Fruit fly (Drosophila melanogaster) whole organism, embryonic: ENCODE measurements around the gene CG12289.
A peak's percentile ranks its signal among the peaks of the same experiment; 100 is the strongest.

ENCODE experiments used
- CG10431 ChIP-seq: fragments of 200-800 bp; sonication (Bioruptor generic); optimal IDR thresholded peaks from 3 replicates; lab custom pipeline; 2018; ENCODE audit warnings: missing biosample characterization, mild to moderate bottlenecking, missing genetic modification characterization
- CG12299 ChIP-seq: fragments of 200-800 bp; sonication (Bioruptor generic); optimal IDR thresholded peaks from 2 replicates; lab custom pipeline; 2018; ENCODE audit warnings: missing biosample characterization, mild to moderate bottlenecking, missing genetic modification characterization
- CG12391 ChIP-seq: fragments of 200-800 bp; sonication (Bioruptor generic); optimal IDR thresholded peaks from 3 replicates; lab custom pipeline; 2018; ENCODE audit warnings: missing biosample characterization, mild to moderate bottlenecking, missing genetic modification characterization, moderate library complexity
- CG13296 ChIP-seq: fragments of 200-800 bp; sonication (Bioruptor generic); optimal IDR thresholded peaks from 3 replicates; lab custom pipeline; 2018; ENCODE audit warnings: missing biosample characterization, mild to moderate bottlenecking, missing genetic modification characterization
- CG15479 ChIP-seq: fragments of 200-800 bp; sonication (Bioruptor generic); optimal IDR thresholded peaks from 3 replicates; lab custom pipeline; 2019; ENCODE audit warnings: missing biosample characterization, mild to moderate bottlenecking, missing genetic modification characterization, moderate library complexity
- CG17359 ChIP-seq: fragments of 200-800 bp; sonication (Bioruptor generic); optimal IDR thresholded peaks from 3 replicates; lab custom pipeline; 2018; ENCODE audit warnings: missing biosample characterization, mild to moderate bottlenecking, missing genetic modification characterization, moderate library complexity
- CG17361 ChIP-seq: fragments of 200-800 bp; sonication (Bioruptor generic); IDR thresholded peaks from 3 replicates; pipeline ENCODE4 v1.3.6; 2022; ENCODE audit warnings: missing biosample characterization, missing genetic modification characterization
- CG3065 ChIP-seq: fragments of 200-800 bp; sonication (Bioruptor generic); optimal IDR thresholded peaks from 2 replicates; lab custom pipeline; 2016; ENCODE audit warnings: missing biosample characterization, missing genetic modification characterization
- CG34376 ChIP-seq: fragments of 200-800 bp; sonication (Bioruptor generic); optimal IDR thresholded peaks from 2 replicates; lab custom pipeline; 2018; ENCODE audit warnings: missing biosample characterization, mild to moderate bottlenecking, missing genetic modification characterization
- CG4328 ChIP-seq: fragments of 200-800 bp; sonication (Bioruptor generic); optimal IDR thresholded peaks from 3 replicates; lab custom pipeline; 2017; ENCODE audit warnings: missing biosample characterization, missing genetic modification reagents, missing genetic modification characterization
- CG6791 ChIP-seq: fragments of 200-800 bp; sonication (Bioruptor generic); IDR thresholded peaks from 3 replicates; pipeline ENCODE4 v1.3.6; 2022; ENCODE audit warnings: missing biosample characterization, missing genetic modification characterization; ENCODE audit not compliant: partially characterized antibody
- CG7271 ChIP-seq: fragments of 200-800 bp; sonication (Bioruptor generic); optimal IDR thresholded peaks from 2 replicates; lab custom pipeline; 2018; ENCODE audit warnings: missing biosample characterization, mild to moderate bottlenecking, missing genetic modification characterization, moderate library complexity
- CG7839 ChIP-seq: fragments of 200-800 bp; sonication (Bioruptor generic); optimal IDR thresholded peaks from 3 replicates; lab custom pipeline; 2018; ENCODE audit warnings: missing biosample characterization, mild to moderate bottlenecking, missing genetic modification characterization, moderate library complexity
- CG8281 ChIP-seq: fragments of 200-800 bp; sonication (Bioruptor generic); optimal IDR thresholded peaks from 2 replicates; lab custom pipeline; 2018; ENCODE audit warnings: missing biosample characterization, mild to moderate bottlenecking, missing genetic modification characterization, moderate library complexity
- CG9215 ChIP-seq: fragments of 200-800 bp; sonication (Bioruptor generic); IDR thresholded peaks from 2 replicates; pipeline ENCODE4 v1.3.6; 2022; ENCODE audit warnings: missing biosample characterization, missing genetic modification characterization
- Drgx ChIP-seq: fragments of 200-800 bp; sonication (Bioruptor generic); IDR thresholded peaks from 2 replicates; pipeline ENCODE4 v1.3.6; 2022; ENCODE audit warnings: missing biosample characterization, missing genetic modification characterization
- Elba2 ChIP-seq: fragments of 200-800 bp; sonication (Bioruptor generic); optimal IDR thresholded peaks from 3 replicates; lab custom pipeline; 2016; ENCODE audit warnings: missing biosample characterization, missing genetic modification characterization
- Gsc ChIP-seq: fragments of 200-800 bp; sonication (Bioruptor generic); IDR thresholded peaks from 2 replicates; pipeline ENCODE4 v1.3.6; 2022; ENCODE audit warnings: missing biosample characterization, missing genetic modification characterization
- Hand ChIP-seq: fragments of 200-800 bp; sonication (Bioruptor generic); optimal IDR thresholded peaks from 2 replicates; lab custom pipeline; 2017; ENCODE audit warnings: mild to moderate bottlenecking, missing biosample characterization, missing genetic modification reagents, missing genetic modification characterization
- Jarid2 ChIP-seq: fragments of 200-800 bp; sonication (Bioruptor generic); optimal IDR thresholded peaks from 3 replicates; lab custom pipeline; 2017; ENCODE audit warnings: mild to moderate bottlenecking, missing biosample characterization, missing genetic modification reagents, missing genetic modification characterization
- Lim3 ChIP-seq: fragments of 200-800 bp; sonication (Bioruptor generic); IDR thresholded peaks from 2 replicates; pipeline ENCODE4 v1.3.6; 2022; ENCODE audit warnings: missing biosample characterization, missing genetic modification characterization
- MESR4 ChIP-seq: fragments of 200-800 bp; sonication (Bioruptor generic); optimal IDR thresholded peaks from 2 replicates; lab custom pipeline; 2018; ENCODE audit warnings: missing biosample characterization, mild to moderate bottlenecking, missing genetic modification characterization, moderate library complexity
- Mes4 ChIP-seq: fragments of 200-800 bp; sonication (Bioruptor generic); optimal IDR thresholded peaks from 2 replicates; lab custom pipeline; 2016; ENCODE audit warnings: missing biosample characterization, missing genetic modification characterization
- Nf-YA ChIP-seq: fragments of 200-800 bp; sonication (Bioruptor generic); IDR thresholded peaks from 2 replicates; pipeline ENCODE4 v1.3.6; 2022; ENCODE audit warnings: missing biosample characterization, missing genetic modification characterization
- Ptx1 ChIP-seq: fragments of 200-800 bp; sonication (Bioruptor generic); IDR thresholded peaks from 2 replicates; pipeline ENCODE4 v1.3.6; 2022; ENCODE audit warnings: missing biosample characterization, missing genetic modification characterization
- Rx ChIP-seq: fragments of 200-800 bp; sonication (Bioruptor generic); IDR thresholded peaks from 2 replicates; pipeline ENCODE4 v1.3.6; 2022; ENCODE audit warnings: missing biosample characterization, missing genetic modification characterization
- Sox102F ChIP-seq: fragments of 200-800 bp; sonication (Bioruptor generic); optimal IDR thresholded peaks from 2 replicates; lab custom pipeline; 2018; ENCODE audit warnings: missing biosample characterization, mild to moderate bottlenecking, missing genetic modification characterization, moderate library complexity
- TFAM ChIP-seq: fragments of 200-800 bp; sonication (Bioruptor generic); optimal IDR thresholded peaks from 2 replicates; lab custom pipeline; 2017; ENCODE audit warnings: missing biosample characterization, missing genetic modification characterization, inconsistent platforms
- Taf1 ChIP-seq: fragments of 200-800 bp; sonication (Bioruptor generic); IDR thresholded peaks from 2 replicates; pipeline ENCODE4 v1.3.6; 2022; ENCODE audit warnings: missing biosample characterization, missing genetic modification characterization
- ac ChIP-seq: fragments of 200-800 bp; sonication (Bioruptor generic); optimal IDR thresholded peaks from 3 replicates; lab custom pipeline; 2017; ENCODE audit warnings: missing biosample characterization, mild to moderate bottlenecking, missing genetic modification characterization
- bsh ChIP-seq, 2 experiments: fragments of 200-800 bp; sonication (Bioruptor generic); optimal IDR thresholded peaks; 2 replicates each; lab custom pipeline; 2017 to 2018; ENCODE audit warnings: mild to moderate bottlenecking in 2 of 2, missing biosample characterization in 2 of 2, missing genetic modification characterization in 2 of 2, moderate library complexity in 1 of 2
- cg ChIP-seq: fragments of 200-800 bp; sonication (Bioruptor generic); optimal IDR thresholded peaks from 3 replicates; lab custom pipeline; 2019; ENCODE audit warnings: missing biosample characterization, mild to moderate bottlenecking, missing genetic modification characterization, moderate library complexity
- eyg ChIP-seq: fragments of 200-800 bp; sonication (Bioruptor generic); optimal IDR thresholded peaks from 3 replicates; lab custom pipeline; 2016; ENCODE audit warnings: missing biosample characterization, missing genetic modification characterization
- gce ChIP-seq: fragments of 200-800 bp; sonication (Bioruptor generic); IDR thresholded peaks from 3 replicates; pipeline ENCODE4 v1.3.6; 2022; ENCODE audit warnings: missing biosample characterization, missing genetic modification characterization
- jumu ChIP-seq: fragments of 200-800 bp; sonication (Bioruptor generic); optimal IDR thresholded peaks from 3 replicates; lab custom pipeline; 2016; ENCODE audit warnings: missing biosample characterization, missing genetic modification characterization
- kni ChIP-seq: fragments of 200-800 bp; sonication (Bioruptor generic); optimal IDR thresholded peaks from 3 replicates; lab custom pipeline; 2017; ENCODE audit warnings: mild to moderate bottlenecking, missing biosample characterization, missing genetic modification reagents, missing genetic modification characterization
- lilli ChIP-seq: fragments of 200-800 bp; sonication (Bioruptor generic); optimal IDR thresholded peaks from 3 replicates; lab custom pipeline; 2016; ENCODE audit warnings: missing biosample characterization, missing genetic modification characterization
- mld ChIP-seq: fragments of 200-800 bp; sonication (Bioruptor generic); IDR thresholded peaks from 3 replicates; pipeline ENCODE4 v1.3.6; 2022; ENCODE audit warnings: missing biosample characterization, missing genetic modification characterization; ENCODE audit not compliant: partially characterized antibody
- nom ChIP-seq: fragments of 200-800 bp; sonication (Bioruptor generic); optimal IDR thresholded peaks from 2 replicates; lab custom pipeline; 2017; ENCODE audit warnings: missing biosample characterization, missing genetic modification characterization, mild to moderate bottlenecking, moderate library complexity, missing genetic modification reagents
- psq ChIP-seq: fragments of 200-800 bp; sonication (Bioruptor generic); optimal IDR thresholded peaks from 2 replicates; lab custom pipeline; 2017; ENCODE audit warnings: missing biosample characterization, missing genetic modification characterization
- repo ChIP-seq: fragments of 200-800 bp; sonication (Bioruptor generic); optimal IDR thresholded peaks from 2 replicates; lab custom pipeline; 2016; ENCODE audit warnings: missing biosample characterization, missing genetic modification characterization
- rib ChIP-seq: fragments of 200-800 bp; sonication (Bioruptor generic); IDR thresholded peaks from 2 replicates; pipeline ENCODE4 v1.3.6; 2022; ENCODE audit warnings: missing biosample characterization, missing genetic modification characterization
- run ChIP-seq: fragments of 200-800 bp; sonication (Bioruptor generic); optimal IDR thresholded peaks from 3 replicates; lab custom pipeline; 2018; ENCODE audit warnings: missing biosample characterization, mild to moderate bottlenecking, missing genetic modification characterization
- sc ChIP-seq, 3 experiments: fragments of >200 bp in 2 of 3; fragments of 200-800 bp in 1 of 3; sonication (Bioruptor generic) in 1 of 3; optimal IDR thresholded peaks; 2 replicates in 2 of 3; 3 replicates in 1 of 3; lab custom pipeline; 2017; ENCODE audit warnings: mild to moderate bottlenecking in 1 of 3, missing biosample characterization in 1 of 3, missing genetic modification characterization in 1 of 3, missing genetic modification reagents in 1 of 3
- sug ChIP-seq: fragments of 200-800 bp; optimal IDR thresholded peaks from 2 replicates; lab custom pipeline; 2019; ENCODE audit warnings: missing biosample characterization, mild to moderate bottlenecking, missing genetic modification characterization, moderate library complexity
- tin ChIP-seq: fragments of 200-800 bp; sonication (Bioruptor generic); optimal IDR thresholded peaks from 3 replicates; lab custom pipeline; 2016; ENCODE audit warnings: missing biosample characterization, missing genetic modification characterization
- vnd ChIP-seq: fragments of 200-800 bp; sonication (Bioruptor generic); IDR thresholded peaks from 3 replicates; pipeline ENCODE4 v1.3.6; 2022; ENCODE audit warnings: missing biosample characterization, missing genetic modification characterization; ENCODE audit not compliant: partially characterized antibody

CG12289 gene

DNA sequence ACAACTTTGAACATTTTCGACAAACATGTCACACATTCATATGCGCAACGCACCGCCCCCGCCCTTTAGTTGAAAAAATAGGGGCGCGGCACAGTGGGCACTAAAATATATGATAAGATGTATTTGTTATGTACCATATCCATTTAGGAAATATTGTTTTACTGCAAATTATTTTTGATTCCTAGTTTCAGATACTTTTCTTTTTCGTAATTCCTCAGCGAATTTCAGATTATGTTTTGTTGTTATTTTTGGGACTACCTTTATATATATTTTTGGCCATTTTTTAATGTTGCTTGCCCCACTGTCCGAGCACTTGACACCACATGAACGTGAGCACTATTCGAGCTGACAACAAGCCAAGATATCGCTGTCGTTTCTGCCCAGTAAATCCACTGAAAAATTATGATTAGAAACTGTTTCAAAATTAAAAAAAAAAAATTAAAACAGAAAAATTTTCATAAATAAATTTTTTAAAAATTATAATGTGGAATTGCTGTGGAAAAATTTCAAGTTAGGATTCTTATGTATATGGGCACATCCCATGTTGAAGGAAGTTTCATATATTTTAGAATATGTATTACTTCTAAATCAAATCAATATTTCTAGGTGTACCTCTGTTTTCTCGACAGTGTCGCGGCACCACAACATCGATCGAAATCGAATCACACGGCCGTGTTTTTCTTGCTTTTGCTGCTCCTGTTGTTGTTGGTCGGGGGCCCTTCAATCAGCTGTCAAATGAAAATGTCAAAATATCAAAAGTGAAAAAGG is 40.8 kb downstream of the CG12289 start (continued):
- TF ChIP-seq gce (GFP tag; lab: Robert Waterston, UW): peak; percentile 66; the same call in 2 of the 3 replicates
- peak; percentile 68 for TF ChIP-seq jumu
- peak; percentile 10 for TF ChIP-seq CG15479 (GFP tag; lab: Kevin White, UChicago)
- peak; percentile 57; the same call in 1 of the 2 replicates for TF ChIP-seq Taf1
- peak; percentile 95 for TF ChIP-seq CG12391
- peak; percentile 58 for TF ChIP-seq CG10431 (GFP tag; lab: Kevin White, UChicago)
- TF ChIP-seq CG17359 (tag; lab: Kevin White, UChicago): peak; percentile 92
- TF ChIP-seq Jarid2 (GFP tag; lab: Kevin White, UChicago): peak; percentile 67
- TF ChIP-seq Nf-YA (GFP tag; lab: Robert Waterston, UW): peak; percentile 83
- TF ChIP-seq CG17361 (GFP tag; lab: Robert Waterston, UW): peak; percentile 94
- peak; percentile 77 for TF ChIP-seq Gsc (GFP tag; lab: Robert Waterston, UW)
- peak; percentile 32; the same call in 1 of the 2 replicates for TF ChIP-seq Lim3
- TF ChIP-seq rib (GFP tag; lab: Robert Waterston, UW): 0 out of 2 replicates have a peak, but pooled peaks have one; percentile 41
- TF ChIP-seq TFAM (GFP tag; lab: Kevin White, UChicago): peak; percentile 42
- peak; percentile 75 for TF ChIP-seq CG9215 (GFP tag; lab: Robert Waterston, UW)
- TF ChIP-seq CG34376 (GFP tag; lab: Kevin White, UChicago): peak; percentile 45
- peak; percentile 73 for TF ChIP-seq run (tag; lab: Kevin White, UChicago)
- peak; percentile 69 for TF ChIP-seq Rx (GFP tag; lab: Robert Waterston, UW)
- peak; percentile 57 for TF ChIP-seq CG3065 (GFP tag; lab: Kevin White, UChicago)
- TF ChIP-seq eyg (GFP tag; lab: Kevin White, UChicago): no peak
- peak; percentile 83 for TF ChIP-seq tin (GFP tag; lab: Kevin White, UChicago)
- no peak for TF ChIP-seq MESR4 (GFP tag; lab: Kevin White, UChicago)
- TF ChIP-seq nom (GFP tag; lab: Kevin White, UChicago): no peak
- TF ChIP-seq sug: peak; percentile 64
- TF ChIP-seq repo: peak; percentile 57
- TF ChIP-seq CG4328: peak; percentile 66
- no peak for TF ChIP-seq Elba2 (GFP tag; lab: Kevin White, UChicago)
- TF ChIP-seq lilli (GFP tag; lab: Kevin White, UChicago): peak; percentile 71
- peak in 1 of 2 experiments; percentile 93 for TF ChIP-seq bsh (GFP tag; optimal IDR thresholded peaks at IDR 0.05; lab: Kevin White, UChicago)
- no peak for TF ChIP-seq sc (optimal IDR thresholded peaks at IDR 0.05; lab: Kevin White, UChicago)
- TF ChIP-seq sc (GFP tag; optimal IDR thresholded peaks at IDR 0.05; lab: Kevin White, UChicago): peak; percentile 83
- TF ChIP-seq Mes4 (GFP tag; lab: Kevin White, UChicago): peak; percentile 52
- peak; percentile 74 for TF ChIP-seq vnd (GFP tag; lab: Robert Waterston, UW)
- TF ChIP-seq cg: no peak
- peak; percentile 94 for TF ChIP-seq Ptx1 (GFP tag; lab: Robert Waterston, UW)
- no peak for TF ChIP-seq CG8281
- peak; percentile 58 for TF ChIP-seq CG12299 (tag; lab: Kevin White, UChicago)
- peak; percentile 90 for TF ChIP-seq Sox102F
- peak; percentile 51 for TF ChIP-seq CG7271 (tag; lab: Kevin White, UChicago)
- peak; percentile 43 for TF ChIP-seq ac (GFP tag; lab: Kevin White, UChicago)
- TF ChIP-seq mld (GFP tag; lab: Robert Waterston, UW): no peak
- TF ChIP-seq Drgx (GFP tag; lab: Robert Waterston, UW): peak; percentile 67; the same call in 1 of the 2 replicates
- TF ChIP-seq CG6791 (GFP tag; lab: Robert Waterston, UW): peak; percentile 66; the same call in 1 of the 3 replicates
- peak; percentile 85 for TF ChIP-seq CG13296
- peak; percentile 86 for TF ChIP-seq kni (GFP tag; lab: Kevin White, UChicago)
- TF ChIP-seq CG7839 (tag; lab: Kevin White, UChicago): peak; percentile 94
- peak; percentile 44 for TF ChIP-seq Hand
- peak; percentile 57 for TF ChIP-seq psq (GFP tag; lab: Kevin White, UChicago)
